Worm (Caenorhabditis elegans): ENCODE measurements around the gene Y27F2A.10.

DNA sequence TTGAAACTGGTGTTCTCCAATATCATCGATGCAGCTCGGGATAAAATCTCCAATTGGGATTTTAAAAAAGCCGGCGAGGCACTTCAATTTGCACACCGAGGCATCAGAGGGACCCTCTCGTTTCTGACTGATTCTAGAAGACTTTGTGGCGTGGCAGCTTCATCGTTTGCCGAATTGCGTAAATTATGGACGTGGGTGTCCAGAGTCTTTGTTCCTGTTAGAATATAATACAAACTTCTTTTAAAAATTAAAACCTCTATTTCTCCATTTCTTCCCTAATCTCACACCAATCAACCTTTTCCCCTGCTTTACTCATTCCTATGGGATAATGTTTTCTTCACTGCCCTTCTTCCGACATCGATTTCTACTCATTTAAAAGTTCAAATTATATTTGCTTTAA, 38.3 kb upstream of the Y27F2A.10 start, which contains the start of gene ZC239.5:
- TF ChIP-seq hmg-4 (GFP tag; optimal IDR thresholded peaks at IDR 0.05) (no peak), aly-1 (tag; optimal IDR thresholded peaks at IDR 0.05) (no peak), F13C5.2 (tag; optimal IDR thresholded peaks at IDR 0.05) (no peak), ama-1 (optimal IDR thresholded peaks at IDR 0.05) (no peak), flt-1 (GFP tag; IDR thresholded peaks at IDR 0.05) (no peak), tbx-11 (GFP tag; IDR thresholded peaks at IDR 0.05) (no peak), tbx-37 (GFP tag; conservative IDR thresholded peaks at IDR 0.05) (no peak), hmbx-1 (tag; optimal IDR thresholded peaks at IDR 0.05) (no peak), B0310.2 (tag; optimal IDR thresholded peaks at IDR 0.05) (no peak), ets-7 (tag; optimal IDR thresholded peaks at IDR 0.05) (no peak), sea-1 (GFP tag; conservative IDR thresholded peaks at IDR 0.05) (no peak), ceh-13 (GFP tag; optimal IDR thresholded peaks at IDR 0.05) (no peak)
